Fruit fly (Drosophila melanogaster) Kc167 (cell line): ENCODE measurements around the gene CG14106.

Source experiments
- Myc ChIP-seq: fragments of >200 bp; optimal IDR thresholded peaks from 2 replicates; lab custom pipeline; 2017; ENCODE audit warnings: missing external identifiers
- Sin3A ChIP-seq: fragments of >200 bp; optimal IDR thresholded peaks from 2 replicates; lab custom pipeline; 2018; ENCODE audit warnings: missing external identifiers
- h ChIP-seq: fragments of >200 bp; optimal IDR thresholded peaks from 3 replicates; lab custom pipeline; 2018; ENCODE audit warnings: missing external identifiers
- insv ChIP-seq: fragments of >200 bp; optimal IDR thresholded peaks from 3 replicates; lab custom pipeline; 2018; ENCODE audit warnings: missing external identifiers
- psq ChIP-seq: fragments of >200 bp; optimal IDR thresholded peaks from 2 replicates; lab custom pipeline; 2017; ENCODE audit warnings: missing external identifiers
- ttk ChIP-seq: sonication (Bioruptor generic); optimal IDR thresholded peaks from 2 replicates; lab custom pipeline; 2017; ENCODE audit warnings: missing external identifiers

Gene CG14106

dm6 chr3L:13406873-13407272, 18.6 kb downstream of the CG14106 start:
- TF ChIP-seq insv (lab: Kevin White, UChicago) (no peak), Myc (lab: Kevin White, UChicago) (no peak), Sin3A (lab: Kevin White, UChicago) (no peak), ttk (lab: Kevin White, UChicago) (no peak), psq (lab: Kevin White, UChicago) (no peak), h (lab: Kevin White, UChicago) (no peak)

dm6 chr3L:13403141-13403867, 22.2 kb downstream of the CG14106 start:
- no peak for TF ChIP-seq Sin3A (lab: Kevin White, UChicago)

- TF ChIP-seq insv (lab: Kevin White, UChicago): no peak
- no peak for TF ChIP-seq Myc (lab: Kevin White, UChicago)
- no peak for TF ChIP-seq Sin3A (lab: Kevin White, UChicago)
- TF ChIP-seq ttk (lab: Kevin White, UChicago): no peak
- no peak for TF ChIP-seq h (lab: Kevin White, UChicago)
- no peak for TF ChIP-seq psq (lab: Kevin White, UChicago)
These were observed 24.5 kb downstream of the CG14106 start, which contains the start of gene sens for dm6 chr3L:13400872-13401418. Gene sens, minus strand, starts transcription at chr3L:13401125.

dm6 chr3L:13397656-13398055, 27.8 kb downstream of the CG14106 start:
- TF ChIP-seq insv (lab: Kevin White, UChicago) (no peak), h (lab: Kevin White, UChicago) (no peak), ttk (lab: Kevin White, UChicago) (no peak), psq (lab: Kevin White, UChicago) (no peak), Myc (lab: Kevin White, UChicago) (no peak), Sin3A (lab: Kevin White, UChicago) (no peak)

dm6 chr3L:13393538-13393937, 31.9 kb downstream of the CG14106 start:
- no peak for TF ChIP-seq h (lab: Kevin White, UChicago)

dm6 chr3L:13389834-13390233, 35.6 kb downstream of the CG14106 start, which contains the start of gene Poc1:
Gene Poc1, minus strand, starts transcription at chr3L:13390006.
- TF ChIP-seq ttk (lab: Kevin White, UChicago) (no peak), Myc (lab: Kevin White, UChicago) (no peak), insv (lab: Kevin White, UChicago) (no peak), psq (lab: Kevin White, UChicago) (no peak), h (lab: Kevin White, UChicago) (no peak), Sin3A (lab: Kevin White, UChicago) (no peak)

dm6 chr3L:13387608-13388007, 37.9 kb downstream of the CG14106 start, which contains the start of gene CG10171:
Gene CG10171, minus strand, starts transcription at chr3L:13387907.
- TF ChIP-seq ttk (lab: Kevin White, UChicago) (no peak), insv (lab: Kevin White, UChicago) (no peak), psq (lab: Kevin White, UChicago) (no peak), h (lab: Kevin White, UChicago) (no peak), Myc (lab: Kevin White, UChicago) (no peak), Sin3A (lab: Kevin White, UChicago) (no peak)

dm6 chr3L:13384489-13384888, 41.0 kb downstream of the CG14106 start, which contains the start of gene CG14110:
Gene CG14110, plus strand, starts transcription at chr3L:13384789.
- TF ChIP-seq insv (lab: Kevin White, UChicago): no peak
- no peak for TF ChIP-seq h (lab: Kevin White, UChicago)

- TF ChIP-seq insv (lab: Kevin White, UChicago) (no peak), Myc (lab: Kevin White, UChicago) (no peak), Sin3A (lab: Kevin White, UChicago) (no peak), ttk (lab: Kevin White, UChicago) (no peak), h (lab: Kevin White, UChicago) (no peak), psq (lab: Kevin White, UChicago) (no peak)
These were observed 43.2 kb downstream of the CG14106 start, which contains the start of gene ImpL1 for dm6 chr3L:13382061-13382815. Gene ImpL1, plus strand, starts transcription at chr3L:13382765.

- TF ChIP-seq ttk (lab: Kevin White, UChicago): no peak
- no peak for TF ChIP-seq Myc (lab: Kevin White, UChicago)
- no peak for TF ChIP-seq insv (lab: Kevin White, UChicago)
- no peak for TF ChIP-seq psq (lab: Kevin White, UChicago)
- no peak for TF ChIP-seq Sin3A (lab: Kevin White, UChicago)
- TF ChIP-seq h (lab: Kevin White, UChicago): no peak
These were observed 44.3 kb downstream of the CG14106 start, which contains the start of gene CG14107 for dm6 chr3L:13381160-13381559. Gene CG14107, minus strand, starts transcription at chr3L:13381346.

- TF ChIP-seq psq (lab: Kevin White, UChicago) (no peak), Myc (lab: Kevin White, UChicago) (no peak), insv (lab: Kevin White, UChicago) (no peak), Sin3A (lab: Kevin White, UChicago) (no peak), ttk (lab: Kevin White, UChicago) (no peak), h (lab: Kevin White, UChicago) (no peak)
These were observed 47.3 kb downstream of the CG14106 start, which contains the start of gene SNCF for dm6 chr3L:13378202-13378601. Gene SNCF, plus strand, starts transcription at chr3L:13378583.
